Worm (Caenorhabditis elegans): ENCODE measurements around the gene zyg-1.

- TF ChIP-seq madf-8 (GFP tag; conservative IDR thresholded peaks at IDR 0.05) (no peak), F49E8.2 (tag; optimal IDR thresholded peaks at IDR 0.05; ENCODE audit: insufficient read depth) (no peak), nhr-27 (tag; optimal IDR thresholded peaks at IDR 0.05) (no peak), repo-1 (tag; optimal IDR thresholded peaks at IDR 0.05) (no peak)
Measured at ce11 chrII:5651426-5651825, 1.9 kb downstream of the zyg-1 start.

Measured in whole organism, young adult.